Fruit fly (Drosophila melanogaster): ENCODE data around the gene CG32987.
A peak's percentile ranks its signal among the peaks of the same experiment; 100 is the strongest.

The CG32987 gene

DNA sequence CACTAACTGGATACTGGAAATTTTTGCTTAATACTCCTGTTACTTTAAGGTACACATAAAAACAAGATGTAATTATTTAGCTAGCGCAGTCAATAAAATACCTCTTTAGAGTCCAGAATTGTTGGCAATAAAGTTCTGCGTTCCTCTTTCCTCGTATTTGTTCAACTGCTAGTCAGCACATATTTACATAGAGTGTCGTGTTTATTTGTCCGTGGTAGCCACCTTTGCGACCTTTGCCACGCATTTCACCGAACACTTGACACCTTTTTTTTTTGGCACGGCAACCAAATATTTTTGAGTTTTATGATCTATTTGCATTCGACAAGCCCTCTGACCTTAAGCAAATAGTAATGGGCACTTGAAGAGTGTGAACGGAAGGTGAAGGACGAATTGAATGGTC, 17.7 kb upstream of the CG32987 start:
- TF ChIP-seq pros (GFP tag; optimal IDR thresholded peaks at IDR 0.05) (no peak), wek (GFP tag; optimal IDR thresholded peaks at IDR 0.05) (peak; percentile 90), CG17802 (tag; optimal IDR thresholded peaks at IDR 0.05) (no peak), Camta (GFP tag; optimal IDR thresholded peaks at IDR 0.05) (peak; percentile 76), scrt (GFP tag; optimal IDR thresholded peaks at IDR 0.05) (peak; percentile 32), CG9817 (tag; optimal IDR thresholded peaks at IDR 0.05) (peak; percentile 67), CG15601 (tag; optimal IDR thresholded peaks at IDR 0.05) (peak; percentile 63), CG17612 (GFP tag; IDR thresholded peaks at IDR 0.05) (no peak), crp (GFP tag; optimal IDR thresholded peaks at IDR 0.05) (peak in 1 of 2 experiments; percentile 34), grn (GFP tag; optimal IDR thresholded peaks at IDR 0.05) (peak; percentile 54), pita (GFP tag; optimal IDR thresholded peaks at IDR 0.05) (no peak), CG6689 (GFP tag; IDR thresholded peaks at IDR 0.05) (peak; percentile 24; the same call in 1 of the 2 replicates), ftz-f1 (GFP tag; optimal IDR thresholded peaks at IDR 0.05) (no peak), az2 (GFP tag; optimal IDR thresholded peaks at IDR 0.05) (peak; percentile 46), CHES-1-like (GFP tag; optimal IDR thresholded peaks at IDR 0.05) (peak; percentile 95), pfk (GFP tag; optimal IDR thresholded peaks at IDR 0.05) (no peak), schlank (tag; optimal IDR thresholded peaks at IDR 0.05) (peak; percentile 87), Nf-YA (GFP tag; IDR thresholded peaks at IDR 0.05) (no peak), esg (GFP tag; conservative IDR thresholded peaks at IDR 0.05) (no peak), CG2129 (GFP tag; IDR thresholded peaks at IDR 0.05; ENCODE audit: partially characterized antibody) (no peak), sug (tag; optimal IDR thresholded peaks at IDR 0.05) (no peak), CG16813 (GFP tag; IDR thresholded peaks at IDR 0.05; ENCODE audit: partially characterized antibody) (no peak), NFAT (GFP tag; IDR thresholded peaks at IDR 0.05) (no peak), CG9437 (GFP tag; optimal IDR thresholded peaks at IDR 0.05) (peak; percentile 3), Fer1 (GFP tag; optimal IDR thresholded peaks at IDR 0.05) (peak; percentile 50), eyg (GFP tag; optimal IDR thresholded peaks at IDR 0.05) (peak; percentile 51), CG4424 (GFP tag; optimal IDR thresholded peaks at IDR 0.05) (no peak), Six4 (GFP tag; optimal IDR thresholded peaks at IDR 0.05) (peak; percentile 56), B-H1 (GFP tag; IDR thresholded peaks at IDR 0.05) (peak; percentile 29; the same call in 1 of the 3 replicates), lbe (GFP tag; optimal IDR thresholded peaks at IDR 0.05) (no peak), Lim3 (GFP tag; IDR thresholded peaks at IDR 0.05) (no peak), al (GFP tag; IDR thresholded peaks at IDR 0.05) (no peak), CG15073 (GFP tag; optimal IDR thresholded peaks at IDR 0.05) (peak; percentile 11), ro (GFP tag; IDR thresholded peaks at IDR 0.05) (no peak), CG4707 (GFP tag; optimal IDR thresholded peaks at IDR 0.05) (peak; percentile 88), CG30020 (tag; optimal IDR thresholded peaks at IDR 0.05) (no peak), Xrp1 (GFP tag; IDR thresholded peaks at IDR 0.05) (peak; percentile 85), CG10565 (GFP tag; optimal IDR thresholded peaks at IDR 0.05) (no peak), ewg (GFP tag; optimal IDR thresholded peaks at IDR 0.05) (peak; percentile 63), wdn (GFP tag; IDR thresholded peaks at IDR 0.05) (peak; percentile 49; the same call in 1 of the 2 replicates), CG2120 (GFP tag; optimal IDR thresholded peaks at IDR 0.05) (peak; percentile 86), caup (GFP tag; optimal IDR thresholded peaks at IDR 0.05; ENCODE audit: severe bottlenecking) (peak; percentile 83), dmrt99B (tag; optimal IDR thresholded peaks at IDR 0.05) (peak; percentile 30), H15 (GFP tag; IDR thresholded peaks at IDR 0.05) (0 out of 3 replicates have a peak, but pooled peaks have one; percentile 36), Oli (tag; optimal IDR thresholded peaks at IDR 0.05) (peak; percentile 29), Blimp-1 (GFP tag; optimal IDR thresholded peaks at IDR 0.05) (peak; percentile 45), Neu2 (GFP tag; optimal IDR thresholded peaks at IDR 0.05; ENCODE audit: borderline replicate concordance) (peak; percentile 86), CG9876 (GFP tag; optimal IDR thresholded peaks at IDR 0.05) (peak; percentile 84), dan (GFP tag; IDR thresholded peaks at IDR 0.05) (no peak), tap (tag; optimal IDR thresholded peaks at IDR 0.05) (no peak)

Data from whole organism, embryonic.